Worm (Caenorhabditis elegans) whole organism, L4 larva: ENCODE data around the gene K09D9.9.

Experiments used
- R02D3.7 ChIP-seq: fragments of 150-350 bp; sonication (generic microtip); optimal IDR thresholded peaks from 3 replicates; lab custom pipeline; 2014; ENCODE audit warnings: missing biosample characterization, missing genetic modification characterization
- Y48G9A.11 ChIP-seq: fragments of 200-800 bp; sonication (Bioruptor generic); IDR thresholded peaks from 2 replicates; pipeline ENCODE4 v1.3.6; 2022; ENCODE audit warnings: missing genetic modification reagents, missing genetic modification characterization, missing compliant biosample characterization
- ces-1 ChIP-seq: fragments of 150-350 bp; sonication (generic microtip); optimal IDR thresholded peaks from 4 replicates; lab custom pipeline; 2014; ENCODE audit warnings: missing biosample characterization, missing genetic modification reagents, missing genetic modification characterization
- daf-16 ChIP-seq, 3 experiments: sonication (generic microtip); optimal IDR thresholded peaks; 2 replicates each; lab custom pipeline; 2016 to 2017; ENCODE audit warnings: missing genetic modification characterization in 3 of 3, missing genetic modification reagents in 3 of 3, mild to moderate bottlenecking in 2 of 3, missing compliant biosample characterization in 2 of 3, missing biosample characterization in 1 of 3, moderate library complexity in 1 of 3
- mdl-1 ChIP-seq, 2 experiments: fragments of 150-350 bp in 1 of 2; sonication (generic microtip) in 1 of 2; optimal IDR thresholded peaks; 2 replicates each; lab custom pipeline; 2014 to 2017; ENCODE audit warnings: missing biosample characterization in 2 of 2, missing genetic modification characterization in 2 of 2
- mdt-29 ChIP-seq: fragments of 200-800 bp; sonication (Bioruptor generic); IDR thresholded peaks from 2 replicates; pipeline ENCODE4 v1.3.6; 2022; ENCODE audit warnings: missing genetic modification reagents, missing genetic modification characterization, missing compliant biosample characterization
- mes-2 ChIP-seq: sonication (generic microtip); optimal IDR thresholded peaks from 2 replicates; lab custom pipeline; 2016; ENCODE audit warnings: missing genotype, mild to moderate bottlenecking, missing genetic modification characterization, missing compliant biosample characterization; ENCODE audit not compliant: poor library complexity, severe bottlenecking
- nhr-42 ChIP-seq: fragments of 200-800 bp; sonication (Bioruptor generic); IDR thresholded peaks from 2 replicates; pipeline ENCODE4 v1.3.6; 2022; ENCODE audit warnings: missing genetic modification characterization, missing compliant biosample characterization
- pha-4 ChIP-seq, 2 experiments: fragments of 150-350 bp in 1 of 2; fragments of 200-800 bp in 1 of 2; sonication (Bioruptor generic) in 1 of 2; IDR thresholded peaks in 1 of 2; optimal IDR thresholded peaks in 1 of 2; 2 replicates each; pipeline versions ENCODE4 v1.3.6 to Lab custom; 2014 to 2022; ENCODE audit warnings: missing genetic modification characterization in 2 of 2, missing genetic modification reagents in 2 of 2, missing biosample characterization in 1 of 2, missing compliant biosample characterization in 1 of 2
- snpc-4 ChIP-seq: fragments of 150-350 bp; optimal IDR thresholded peaks from 2 replicates; lab custom pipeline; 2014; ENCODE audit warnings: missing biosample characterization, missing genetic modification characterization
- unc-62 ChIP-seq, 3 experiments: fragments of 150-350 bp in 1 of 3; sonication (generic microtip); optimal IDR thresholded peaks in 2 of 3; peaks in 1 of 3; 1 replicate in 1 of 3; 2 replicates in 2 of 3; lab custom pipeline; 2014 to 2017; ENCODE audit warnings: missing biosample characterization in 3 of 3, missing genetic modification characterization in 3 of 3, missing genetic modification reagents in 3 of 3, missing genotype in 1 of 3

- no peak for TF ChIP-seq mes-2 (tag; lab: Kevin White, UChicago)
- no peak for TF ChIP-seq mdt-29 (GFP tag; lab: Robert Waterston, UW)
- TF ChIP-seq R02D3.7 (tag; lab: Kevin White, UChicago) = no peak
- no peak for TF ChIP-seq Y48G9A.11 (GFP tag; lab: Robert Waterston, UW)
- TF ChIP-seq snpc-4 = no peak
- TF ChIP-seq pha-4 (GFP tag; IDR thresholded peaks at IDR 0.05; lab: Robert Waterston, UW) = no peak
- TF ChIP-seq pha-4 (tag; optimal IDR thresholded peaks at IDR 0.05; lab: Kevin White, UChicago) = no peak
- TF ChIP-seq ces-1 = no peak
- no peak for TF ChIP-seq daf-16 (GFP tag; optimal IDR thresholded peaks at IDR 0.05; lab: Kevin White, UChicago)
- no peak for TF ChIP-seq daf-16 (tag; optimal IDR thresholded peaks at IDR 0.05; lab: Kevin White, UChicago)
- TF ChIP-seq nhr-42 (GFP tag; lab: Robert Waterston, UW) = no peak
- no peak for TF ChIP-seq mdl-1 (tag; optimal IDR thresholded peaks at IDR 0.05; lab: Kevin White, UChicago)
- TF ChIP-seq unc-62 (GFP tag; optimal IDR thresholded peaks at IDR 0.05 in 1 of 2; lab: Kevin White, UChicago) = no peak
- TF ChIP-seq unc-62 (tag; optimal IDR thresholded peaks at IDR 0.05; lab: Kevin White, UChicago) = no peak
These were observed 19.6 kb downstream of the K09D9.9 start, which contains the start of gene str-82 for ce11 chrV:3974361-3974760.
